Worm (Caenorhabditis elegans) whole organism, L4/young adult: Measurements from ENCODE around the gene nucb-1.

ENCODE experiments used
- W03F9.2 ChIP-seq: fragments of 150-350 bp; optimal IDR thresholded peaks from 2 replicates; lab custom pipeline; 2014; ENCODE audit warnings: missing biosample characterization, missing genetic modification characterization
- him-1 ChIP-seq: sonication (generic microtip); optimal IDR thresholded peaks from 2 replicates; lab custom pipeline; 2016; ENCODE audit warnings: missing genotype, missing genetic modification reagents, missing genetic modification characterization, missing compliant biosample characterization

- TF ChIP-seq W03F9.2 (no peak), him-1 (tag; lab: Kevin White, UChicago) (no peak)
These were observed 34.9 kb downstream of the nucb-1 start for ce11 chrX:10232395-10232794.
